Worm (Caenorhabditis elegans): ENCODE measurements around the gene C38D4.10.
"Not testable (repeated sequence)": the region's sequence is repeated elsewhere in the genome, so short reads cannot be mapped to it uniquely, and the experiment has no call there.

C38D4.10 gene

DNA sequence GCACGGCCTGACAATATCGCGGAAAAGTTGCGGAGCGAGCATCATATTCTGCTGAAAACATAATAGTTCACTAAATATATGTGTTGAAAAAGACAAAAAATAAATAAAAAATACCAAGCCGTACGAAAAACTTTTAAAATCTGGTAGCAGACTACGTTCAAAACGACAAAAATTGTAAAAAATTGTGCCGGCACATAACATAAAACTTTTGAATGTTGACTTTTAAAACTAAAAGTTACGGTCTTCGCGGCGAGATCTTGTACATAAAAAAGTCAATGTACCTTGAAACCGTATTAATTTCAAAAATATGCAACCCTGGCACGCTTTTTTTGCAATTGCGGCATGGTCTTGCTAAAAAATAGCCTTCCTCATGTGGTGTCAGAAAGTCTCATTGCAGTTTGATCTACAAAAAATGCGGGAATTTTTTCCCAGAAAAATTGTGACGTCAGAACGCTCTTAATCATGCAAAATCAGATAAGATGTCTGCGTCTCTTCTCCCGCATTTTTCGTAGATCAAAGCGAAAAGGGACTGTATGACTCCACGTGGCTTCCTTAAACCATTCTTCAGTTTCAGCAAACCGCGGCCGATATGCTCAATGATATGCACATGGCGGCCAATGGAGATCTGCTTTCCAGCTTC, at the start of gene C38D4.10, which contains the start of gene gex-5:
Gene C38D4.10, plus strand, starts transcription at position 590 of the 640 bp plus-strand sequence.
Gene gex-5, minus strand, starts transcription at position 51 of the 640 bp plus-strand sequence.
- not testable (repeated sequence) for TF ChIP-seq ceh-82, lin-39, peb-1 (tag; optimal IDR thresholded peaks at IDR 0.05)

DNA sequence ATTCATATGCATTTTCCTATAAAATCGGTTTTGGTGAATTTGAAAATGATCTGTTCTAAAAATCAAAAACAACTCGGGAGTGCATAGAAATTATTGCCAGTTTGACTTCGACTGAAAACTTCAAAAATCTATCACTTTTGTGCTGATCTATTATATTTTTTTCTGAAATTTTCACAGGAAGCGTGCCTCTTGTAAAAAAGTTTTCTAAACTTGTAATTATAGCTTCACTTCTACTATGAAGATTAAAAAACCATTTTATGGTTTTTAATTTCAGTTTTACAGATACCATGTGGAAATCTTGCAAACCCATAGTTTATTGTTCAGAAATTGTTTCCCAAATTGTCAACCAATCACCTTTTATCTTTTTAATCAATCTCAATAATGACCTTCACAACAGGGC, 48.3 kb upstream of the C38D4.10 start, which contains the start of gene F17C8.9:
Gene F17C8.9, plus strand, starts transcription at position 301 of the 400 bp plus-strand sequence.
- TF ChIP-seq ztf-1 (GFP tag; conservative IDR thresholded peaks at IDR 0.05), result no peak
- TF ChIP-seq snpc-4 (tag; optimal IDR thresholded peaks at IDR 0.05), result no peak
- TF ChIP-seq F13H6.1 (tag; optimal IDR thresholded peaks at IDR 0.05), result no peak
- TF ChIP-seq nhr-237 (tag; optimal IDR thresholded peaks at IDR 0.05), result no peak
- TF ChIP-seq nhr-23 (tag; optimal IDR thresholded peaks at IDR 0.05), result no peak
- TF ChIP-seq nhr-12 (tag; optimal IDR thresholded peaks at IDR 0.05), result no peak

DNA sequence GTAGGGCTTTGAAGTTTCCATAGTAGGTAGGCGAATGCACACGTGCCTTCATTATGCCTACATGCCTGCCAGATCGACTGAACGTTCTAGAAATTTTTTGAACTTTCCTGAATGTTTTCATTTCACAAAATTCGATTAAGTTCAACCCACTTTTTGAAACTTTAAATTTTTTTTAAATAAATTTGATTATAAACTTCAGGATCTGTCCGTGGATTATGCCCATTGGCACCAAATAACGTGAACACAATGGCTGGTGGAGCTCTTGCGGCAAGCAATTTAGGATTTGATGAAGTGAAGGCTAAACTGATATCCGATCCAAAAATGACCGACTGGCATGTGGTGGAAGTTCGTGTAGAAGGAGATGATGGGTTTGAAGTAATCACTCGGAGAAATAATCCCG, 46.9 kb upstream of the C38D4.10 start, which contains the start of gene F17C8.7:
Gene F17C8.7, plus strand, starts transcription at position 301 of the 400 bp plus-strand sequence.
- TF ChIP-seq mab-5 (tag; optimal IDR thresholded peaks at IDR 0.05) (no peak), F13H6.1 (tag; optimal IDR thresholded peaks at IDR 0.05) (no peak), crh-2 (tag; optimal IDR thresholded peaks at IDR 0.05) (no peak), sma-3 (GFP tag; optimal IDR thresholded peaks at IDR 0.05) (no peak), ztf-4 (tag; optimal IDR thresholded peaks at IDR 0.05) (no peak), ama-1 (optimal IDR thresholded peaks at IDR 0.05) (no peak), nhr-23 (tag; optimal IDR thresholded peaks at IDR 0.05) (no peak), nhr-21 (tag; optimal IDR thresholded peaks at IDR 0.05) (no peak)

DNA sequence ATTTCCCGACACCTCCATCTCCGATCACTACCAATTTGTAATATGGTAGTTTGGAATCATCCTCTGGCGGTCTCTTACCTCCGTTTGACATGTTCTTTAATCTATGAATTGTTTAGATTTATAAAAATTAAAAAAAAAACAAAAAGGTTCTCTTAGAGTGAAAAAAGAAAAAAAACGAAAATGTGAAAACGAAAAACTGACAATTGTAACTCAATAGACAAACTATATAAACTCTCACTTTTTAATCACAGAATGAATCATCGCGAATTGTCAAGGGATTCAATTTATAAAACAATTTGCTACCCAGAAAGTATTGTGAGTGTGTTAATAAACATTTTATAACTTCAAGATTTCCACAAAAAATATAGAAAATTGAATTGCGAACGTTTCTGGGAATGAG, 42.4 kb upstream of the C38D4.10 start, which contains the start of gene ras-2:
Gene ras-2, minus strand, starts transcription at position 101 of the 400 bp plus-strand sequence.
- no peak for TF ChIP-seq unc-39 (tag; optimal IDR thresholded peaks at IDR 0.05)
- no peak for TF ChIP-seq C34F6.9 (tag; optimal IDR thresholded peaks at IDR 0.05)
- TF ChIP-seq ztf-11 (tag; optimal IDR thresholded peaks at IDR 0.05), result no peak
- TF ChIP-seq nhr-23 (tag; optimal IDR thresholded peaks at IDR 0.05), result no peak
- TF ChIP-seq ztf-4 (tag; optimal IDR thresholded peaks at IDR 0.05), result no peak
- TF ChIP-seq blmp-1 (tag; optimal IDR thresholded peaks at IDR 0.05; ENCODE audit: insufficient read depth), result no peak
- no peak for TF ChIP-seq nhr-77 (tag; optimal IDR thresholded peaks at IDR 0.05)
- no peak for TF ChIP-seq nhr-12 (tag; optimal IDR thresholded peaks at IDR 0.05)
- no peak for TF ChIP-seq lin-13 (GFP tag; optimal IDR thresholded peaks at IDR 0.05)
- no peak for TF ChIP-seq zag-1 (tag; optimal IDR thresholded peaks at IDR 0.05)
- TF ChIP-seq alr-1 (tag; optimal IDR thresholded peaks at IDR 0.05), result no peak
- TF ChIP-seq unc-55 (GFP tag; optimal IDR thresholded peaks at IDR 0.05), result no peak
- TF ChIP-seq sma-9 (GFP tag; optimal IDR thresholded peaks at IDR 0.05), result no peak
- no peak for TF ChIP-seq sma-9 (tag; optimal IDR thresholded peaks at IDR 0.05)
- no peak for TF ChIP-seq unc-62 (GFP tag; optimal IDR thresholded peaks at IDR 0.05)
- no peak for TF ChIP-seq nhr-237 (tag; optimal IDR thresholded peaks at IDR 0.05)
- no peak for TF ChIP-seq mbf-1 (tag; optimal IDR thresholded peaks at IDR 0.05)
- no peak for TF ChIP-seq snpc-4 (tag; optimal IDR thresholded peaks at IDR 0.05)
- no peak for TF ChIP-seq elt-3 (tag; optimal IDR thresholded peaks at IDR 0.05)

DNA sequence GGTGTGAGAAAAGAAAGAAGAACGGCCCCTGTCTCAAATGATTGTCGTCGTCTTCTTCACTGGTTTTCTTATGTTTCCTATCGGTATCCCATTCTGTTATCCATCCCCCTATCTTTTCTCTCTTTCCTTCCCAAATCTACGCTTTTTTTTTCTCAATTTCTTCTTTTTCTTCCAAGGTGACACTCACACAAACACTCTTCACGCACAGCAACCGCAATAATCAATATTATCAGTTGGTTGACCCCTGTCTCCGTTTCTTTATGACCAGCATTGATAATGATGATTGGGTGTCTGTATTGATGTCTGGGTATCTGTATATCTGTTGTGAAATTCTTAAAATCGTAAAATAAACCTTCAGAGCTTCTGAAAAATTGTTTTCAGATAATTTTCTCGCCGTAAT, 41.5 kb upstream of the C38D4.10 start:
- TF ChIP-seq nhr-77 (tag; optimal IDR thresholded peaks at IDR 0.05), result no peak
- TF ChIP-seq fos-1 (tag; optimal IDR thresholded peaks at IDR 0.05), result peak; percentile 78
- TF ChIP-seq crh-2 (tag; optimal IDR thresholded peaks at IDR 0.05), result peak; percentile 29
- peak in 1 of 2 experiments; percentile 28 for TF ChIP-seq lsy-2 (tag; optimal IDR thresholded peaks at IDR 0.05)
- peak; percentile 27 for TF ChIP-seq nhr-129 (tag; optimal IDR thresholded peaks at IDR 0.05)
- no peak for TF ChIP-seq nhr-237 (tag; optimal IDR thresholded peaks at IDR 0.05)

DNA sequence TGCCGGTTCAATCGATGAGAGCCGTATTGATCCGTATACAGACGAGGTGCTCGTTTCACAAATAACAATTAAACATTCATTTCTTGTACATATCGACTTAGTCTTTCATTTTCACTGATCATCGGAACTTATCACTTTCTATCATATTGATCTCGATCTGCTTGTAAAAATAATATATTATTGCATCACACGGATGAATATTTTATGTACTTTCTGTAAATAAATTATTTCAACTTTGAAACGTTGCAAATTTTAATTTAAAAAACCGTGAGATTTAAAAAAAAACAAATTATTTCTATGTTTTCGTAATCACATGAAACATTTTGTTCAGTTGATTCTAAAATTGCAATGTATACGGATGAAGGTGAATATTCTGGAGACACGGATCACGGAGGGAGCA, 39.7 kb upstream of the C38D4.10 start, which contains the start of gene twk-6:
Gene twk-6, plus strand, starts transcription at position 301 of the 400 bp plus-strand sequence.
- TF ChIP-seq aly-2, gmeb-1, fos-1 (tag; optimal IDR thresholded peaks at IDR 0.05): not testable (repeated sequence)

All from whole organism, L2 larva.